Fruit fly (Drosophila melanogaster) whole organism, embryonic: ENCODE measurements around the gene shv.

Source experiments
- Bdp1 ChIP-seq: fragments of 200-800 bp; sonication (Bioruptor generic); optimal IDR thresholded peaks from 3 replicates; lab custom pipeline; 2016; ENCODE audit warnings: missing biosample characterization, missing genetic modification characterization
- Blimp-1 ChIP-seq: fragments of 200-800 bp; sonication (Bioruptor generic); optimal IDR thresholded peaks from 3 replicates; lab custom pipeline; 2018; ENCODE audit warnings: missing biosample characterization, missing genetic modification characterization, mild to moderate bottlenecking, moderate library complexity, missing genetic modification reagents
- CG1024 ChIP-seq: fragments of 200-800 bp; sonication (Bioruptor generic); IDR thresholded peaks from 2 replicates; pipeline ENCODE4 v1.3.6; 2022; ENCODE audit warnings: missing biosample characterization, missing genetic modification characterization
- CG11093 ChIP-seq: fragments of 200-800 bp; sonication (Bioruptor generic); IDR thresholded peaks from 3 replicates; pipeline ENCODE4 v1.3.6; 2022; ENCODE audit warnings: missing biosample characterization, missing genetic modification characterization
- CG15011 ChIP-seq: fragments of 200-800 bp; sonication (Bioruptor generic); optimal IDR thresholded peaks from 3 replicates; lab custom pipeline; 2018; ENCODE audit warnings: missing biosample characterization, mild to moderate bottlenecking, missing genetic modification characterization
- CG15073 ChIP-seq: fragments of 200-800 bp; sonication (Bioruptor generic); optimal IDR thresholded peaks from 2 replicates; lab custom pipeline; 2016; ENCODE audit warnings: missing biosample characterization, missing genetic modification characterization
- CG1647 ChIP-seq: fragments of 200-800 bp; sonication (Bioruptor generic); optimal IDR thresholded peaks from 3 replicates; lab custom pipeline; 2016; ENCODE audit warnings: missing biosample characterization, missing genetic modification characterization
- CG16815 ChIP-seq: fragments of 200-800 bp; sonication (Bioruptor generic); optimal IDR thresholded peaks from 3 replicates; lab custom pipeline; 2017; ENCODE audit warnings: missing biosample characterization, mild to moderate bottlenecking, missing genetic modification characterization
- CG17568 ChIP-seq: fragments of 200-800 bp; sonication (Bioruptor generic); optimal IDR thresholded peaks from 2 replicates; lab custom pipeline; 2018; ENCODE audit warnings: missing biosample characterization, mild to moderate bottlenecking, missing genetic modification characterization, moderate library complexity
- CG18011 ChIP-seq: fragments of 200-800 bp; sonication (Bioruptor generic); optimal IDR thresholded peaks from 2 replicates; lab custom pipeline; 2017; ENCODE audit warnings: missing biosample characterization, missing genetic modification characterization, mild to moderate bottlenecking, moderate library complexity, missing genotype
- CG2678 ChIP-seq: fragments of 200-800 bp; sonication (Bioruptor generic); optimal IDR thresholded peaks from 3 replicates; lab custom pipeline; 2019; ENCODE audit warnings: missing biosample characterization, mild to moderate bottlenecking, missing genetic modification characterization, moderate library complexity
- CG2712 ChIP-seq: fragments of 200-800 bp; optimal IDR thresholded peaks from 3 replicates; lab custom pipeline; 2019; ENCODE audit warnings: missing biosample characterization, mild to moderate bottlenecking, missing genetic modification characterization, moderate library complexity
- CG2875 ChIP-seq: fragments of 200-800 bp; sonication (Bioruptor generic); optimal IDR thresholded peaks from 2 replicates; lab custom pipeline; 2017; ENCODE audit warnings: missing biosample characterization, mild to moderate bottlenecking, missing genetic modification characterization, missing genetic modification reagents
- CG30431 ChIP-seq: fragments of 200-800 bp; sonication (Bioruptor generic); optimal IDR thresholded peaks from 2 replicates; lab custom pipeline; 2017; ENCODE audit warnings: missing biosample characterization, missing genetic modification characterization
- CG32772 ChIP-seq: fragments of 200-800 bp; sonication (Bioruptor generic); IDR thresholded peaks from 2 replicates; pipeline ENCODE4 v1.3.6; 2022; ENCODE audit warnings: missing biosample characterization, missing genetic modification characterization
- CG4820 ChIP-seq: fragments of 200-800 bp; sonication (Bioruptor generic); optimal IDR thresholded peaks from 3 replicates; lab custom pipeline; 2016; ENCODE audit warnings: missing biosample characterization, missing genetic modification characterization
- CG6175 ChIP-seq: fragments of 200-800 bp; sonication (Bioruptor generic); IDR thresholded peaks from 3 replicates; pipeline ENCODE4 v1.3.6; 2022; ENCODE audit warnings: missing biosample characterization, missing genetic modification characterization
- CG6765 ChIP-seq: fragments of 200-800 bp; sonication (Bioruptor generic); optimal IDR thresholded peaks from 3 replicates; lab custom pipeline; 2017; ENCODE audit warnings: missing biosample characterization, mild to moderate bottlenecking, missing genetic modification characterization
- CG7271 ChIP-seq: fragments of 200-800 bp; sonication (Bioruptor generic); optimal IDR thresholded peaks from 2 replicates; lab custom pipeline; 2018; ENCODE audit warnings: missing biosample characterization, mild to moderate bottlenecking, missing genetic modification characterization, moderate library complexity
- CG7963 ChIP-seq: fragments of 200-800 bp; sonication (Bioruptor generic); IDR thresholded peaks from 3 replicates; pipeline ENCODE4 v1.3.6; 2022; ENCODE audit warnings: missing biosample characterization, missing genetic modification characterization; ENCODE audit not compliant: partially characterized antibody
- CG8089 ChIP-seq: fragments of 200-800 bp; sonication (Bioruptor generic); optimal IDR thresholded peaks from 3 replicates; lab custom pipeline; 2016; ENCODE audit warnings: missing biosample characterization, missing genetic modification characterization
- CG8281 ChIP-seq: fragments of 200-800 bp; sonication (Bioruptor generic); optimal IDR thresholded peaks from 2 replicates; lab custom pipeline; 2018; ENCODE audit warnings: missing biosample characterization, mild to moderate bottlenecking, missing genetic modification characterization, moderate library complexity
- CG8944 ChIP-seq: fragments of 200-800 bp; sonication (Bioruptor generic); optimal IDR thresholded peaks from 3 replicates; lab custom pipeline; 2016; ENCODE audit warnings: missing biosample characterization, missing genetic modification characterization
- CTCF ChIP-seq: fragments of 200-800 bp; sonication (Bioruptor generic); optimal IDR thresholded peaks from 2 replicates; lab custom pipeline; 2017; ENCODE audit warnings: missing biosample characterization, mild to moderate bottlenecking, missing genetic modification characterization, moderate library complexity
- D19A ChIP-seq: fragments of 200-800 bp; optimal IDR thresholded peaks from 3 replicates; lab custom pipeline; 2019; ENCODE audit warnings: missing biosample characterization, mild to moderate bottlenecking, missing genetic modification characterization, moderate library complexity
- Dad ChIP-seq: fragments of 200-800 bp; sonication (Bioruptor generic); optimal IDR thresholded peaks from 3 replicates; lab custom pipeline; 2016; ENCODE audit warnings: missing biosample characterization, missing genetic modification characterization
- Dfd ChIP-seq, 2 experiments: fragments of >200 bp; optimal IDR thresholded peaks; 2 replicates each; lab custom pipeline; 2017; ENCODE audit warnings: missing biosample characterization in 2 of 2, missing genetic modification characterization in 2 of 2
- Dp ChIP-seq: fragments of 200-800 bp; sonication (Bioruptor generic); optimal IDR thresholded peaks from 2 replicates; lab custom pipeline; 2018; ENCODE audit warnings: missing biosample characterization, mild to moderate bottlenecking, missing genetic modification characterization, moderate library complexity
- Fer3 ChIP-seq: fragments of 200-800 bp; sonication (Bioruptor generic); optimal IDR thresholded peaks from 2 replicates; lab custom pipeline; 2018; ENCODE audit warnings: missing biosample characterization, mild to moderate bottlenecking, missing genetic modification characterization, moderate library complexity
- H15 ChIP-seq: fragments of 200-800 bp; sonication (Bioruptor generic); IDR thresholded peaks from 3 replicates; pipeline ENCODE4 v1.3.6; 2022; ENCODE audit warnings: missing biosample characterization, missing genetic modification characterization
- HLH3B ChIP-seq: fragments of 200-800 bp; sonication (Bioruptor generic); IDR thresholded peaks from 2 replicates; pipeline ENCODE4 v1.3.6; 2022; ENCODE audit warnings: missing biosample characterization, missing genetic modification characterization
- Mad ChIP-seq: fragments of 200-800 bp; sonication (Bioruptor generic); optimal IDR thresholded peaks from 2 replicates; lab custom pipeline; 2016; ENCODE audit warnings: missing biosample characterization, missing genetic modification characterization
- NK7.1 ChIP-seq: fragments of 200-800 bp; sonication (Bioruptor generic); optimal IDR thresholded peaks from 3 replicates; lab custom pipeline; 2016; ENCODE audit warnings: missing biosample characterization, missing genetic modification characterization
- Oaz ChIP-seq: fragments of 200-800 bp; sonication (Bioruptor generic); IDR thresholded peaks from 2 replicates; pipeline ENCODE4 v1.3.6; 2022; ENCODE audit warnings: missing biosample characterization, missing genetic modification characterization
- Rfx ChIP-seq: fragments of 200-800 bp; sonication (Bioruptor generic); IDR thresholded peaks from 2 replicates; pipeline ENCODE4 v1.3.6; 2022; ENCODE audit warnings: missing biosample characterization, missing genetic modification characterization
- Spps ChIP-seq: fragments of 200-800 bp; sonication (Bioruptor generic); optimal IDR thresholded peaks from 2 replicates; lab custom pipeline; 2018; ENCODE audit warnings: missing biosample characterization, mild to moderate bottlenecking, missing genetic modification characterization
- ab ChIP-seq: fragments of 200-800 bp; sonication (Bioruptor generic); optimal IDR thresholded peaks from 2 replicates; lab custom pipeline; 2016; ENCODE audit warnings: missing biosample characterization, missing genetic modification characterization
- amos ChIP-seq: fragments of 200-800 bp; sonication (Bioruptor generic); IDR thresholded peaks from 2 replicates; pipeline ENCODE4 v1.3.6; 2022; ENCODE audit warnings: missing biosample characterization, missing genetic modification characterization; ENCODE audit not compliant: partially characterized antibody
- dimm ChIP-seq: fragments of 200-800 bp; sonication (Bioruptor generic); IDR thresholded peaks from 2 replicates; pipeline ENCODE4 v1.3.6; 2022; ENCODE audit warnings: missing biosample characterization, missing genetic modification characterization
- h ChIP-seq: fragments of >200 bp; optimal IDR thresholded peaks from 2 replicates; lab custom pipeline; 2017
- jing ChIP-seq: fragments of 200-800 bp; sonication (Bioruptor generic); optimal IDR thresholded peaks from 2 replicates; lab custom pipeline; 2018; ENCODE audit warnings: missing biosample characterization, mild to moderate bottlenecking, missing genetic modification characterization
- kah ChIP-seq: fragments of 200-800 bp; sonication (Bioruptor generic); optimal IDR thresholded peaks from 2 replicates; lab custom pipeline; 2018; ENCODE audit warnings: missing biosample characterization, mild to moderate bottlenecking, missing genetic modification characterization
- kay ChIP-seq: fragments of 200-800 bp; sonication (Bioruptor generic); optimal IDR thresholded peaks from 2 replicates; lab custom pipeline; 2016; ENCODE audit warnings: missing biosample characterization, missing genetic modification characterization
- mirr ChIP-seq: fragments of 200-800 bp; sonication (Bioruptor generic); optimal IDR thresholded peaks from 3 replicates; lab custom pipeline; 2018; ENCODE audit warnings: missing biosample characterization, mild to moderate bottlenecking, missing genetic modification characterization
- otp ChIP-seq: fragments of 200-800 bp; sonication (Bioruptor generic); IDR thresholded peaks from 3 replicates; pipeline ENCODE4, ENCODE4 v1.3.6; 2022; ENCODE audit warnings: missing biosample characterization, missing genetic modification characterization
- phol ChIP-seq: fragments of 200-800 bp; sonication (Bioruptor generic); optimal IDR thresholded peaks from 3 replicates; lab custom pipeline; 2018; ENCODE audit warnings: missing biosample characterization, mild to moderate bottlenecking, missing genetic modification characterization, moderate library complexity
- pros ChIP-seq: fragments of 200-800 bp; sonication (Bioruptor generic); optimal IDR thresholded peaks from 3 replicates; lab custom pipeline; 2019; ENCODE audit warnings: missing biosample characterization, mild to moderate bottlenecking, missing genetic modification characterization, moderate library complexity
- sna ChIP-seq: fragments of 200-800 bp; sonication (Bioruptor generic); IDR thresholded peaks from 2 replicates; pipeline ENCODE4 v1.3.6; 2022; ENCODE audit warnings: missing biosample characterization, missing genetic modification characterization; ENCODE audit not compliant: partially characterized antibody
- trem ChIP-seq: fragments of 200-800 bp; optimal IDR thresholded peaks from 3 replicates; lab custom pipeline; 2019; ENCODE audit warnings: missing biosample characterization, mild to moderate bottlenecking, missing genetic modification characterization, moderate library complexity
- trh ChIP-seq: fragments of 200-800 bp; sonication (Bioruptor generic); optimal IDR thresholded peaks from 2 replicates; lab custom pipeline; 2016; ENCODE audit warnings: missing biosample characterization, missing genetic modification characterization
- tup ChIP-seq: fragments of 200-800 bp; sonication (Bioruptor generic); optimal IDR thresholded peaks from 2 replicates; lab custom pipeline; 2016; ENCODE audit warnings: missing biosample characterization, mild to moderate bottlenecking, missing genetic modification characterization, moderate library complexity
- unpg ChIP-seq: fragments of 200-800 bp; sonication (Bioruptor generic); optimal IDR thresholded peaks from 3 replicates; lab custom pipeline; 2018; ENCODE audit warnings: missing biosample characterization, mild to moderate bottlenecking, missing genetic modification characterization, moderate library complexity
- usp ChIP-seq: fragments of >200 bp; optimal IDR thresholded peaks from 2 replicates; lab custom pipeline; 2017; ENCODE audit warnings: missing biosample characterization, missing genetic modification characterization

shv gene

dm6 chr2L:471021-471479 is 18.1 kb downstream of the shv start (continued):
- no peak for TF ChIP-seq CG6765
- no peak for TF ChIP-seq CG30431 (GFP tag; lab: Kevin White, UChicago)
- TF ChIP-seq CG8944 (GFP tag; lab: Kevin White, UChicago) = no peak
- TF ChIP-seq otp = no peak
- TF ChIP-seq Dp (GFP tag; lab: Kevin White, UChicago) = no peak
- no peak for TF ChIP-seq tup (GFP tag; lab: Kevin White, UChicago)
- no peak for TF ChIP-seq pros (GFP tag; lab: Kevin White, UChicago)
- peak; percentile 45 for TF ChIP-seq CG2875 (GFP tag; lab: Kevin White, UChicago)
- peak; percentile 39 for TF ChIP-seq CG16815 (GFP tag; lab: Kevin White, UChicago)
- TF ChIP-seq CG8089 (GFP tag; lab: Kevin White, UChicago) = no peak
- TF ChIP-seq CG17568 (GFP tag; lab: Kevin White, UChicago) = peak; percentile 27
- no peak for TF ChIP-seq CTCF (GFP tag; lab: Kevin White, UChicago)
- no peak for TF ChIP-seq Dad (GFP tag; lab: Kevin White, UChicago)
- no peak for TF ChIP-seq NK7.1
- no peak for TF ChIP-seq usp (GFP tag; lab: Kevin White, UChicago)
- no peak for TF ChIP-seq CG8281 (tag; lab: Kevin White, UChicago)
- no peak for TF ChIP-seq Dfd (GFP tag; optimal IDR thresholded peaks at IDR 0.05; lab: Kevin White, UChicago)
- no peak for TF ChIP-seq mirr
- no peak for TF ChIP-seq kay (GFP tag; lab: Kevin White, UChicago)
- peak; percentile 29 for TF ChIP-seq CG15011
- TF ChIP-seq CG2678 (tag; lab: Kevin White, UChicago) = peak; percentile 83
- TF ChIP-seq dimm (GFP tag; lab: Robert Waterston, UW) = no peak
- peak; percentile 8 for TF ChIP-seq D19A (tag; lab: Kevin White, UChicago)
- TF ChIP-seq CG6175 (GFP tag; lab: Robert Waterston, UW) = no peak
- no peak for TF ChIP-seq ab (GFP tag; lab: Kevin White, UChicago)
- no peak for TF ChIP-seq Mad (GFP tag; lab: Kevin White, UChicago)
- TF ChIP-seq Fer3 = peak; percentile 73
- TF ChIP-seq H15 = no peak
- TF ChIP-seq amos = no peak
- TF ChIP-seq phol (tag; lab: Kevin White, UChicago) = peak; percentile 74
- TF ChIP-seq trem (tag; lab: Kevin White, UChicago) = peak; percentile 47
- 0 out of 2 replicates have a peak, but pooled peaks have one; percentile 18 for TF ChIP-seq CG1024 (GFP tag; lab: Robert Waterston, UW)
- TF ChIP-seq CG15073 (GFP tag; lab: Kevin White, UChicago) = no peak
- no peak for TF ChIP-seq Spps
- no peak for TF ChIP-seq CG7963
- peak; percentile 83 for TF ChIP-seq unpg (GFP tag; lab: Kevin White, UChicago)
- TF ChIP-seq CG2712 (tag; lab: Kevin White, UChicago) = peak; percentile 80
- no peak for TF ChIP-seq sna
- no peak for TF ChIP-seq HLH3B (GFP tag; lab: Robert Waterston, UW)
- TF ChIP-seq CG7271 (tag; lab: Kevin White, UChicago) = no peak
- TF ChIP-seq Blimp-1 = peak; percentile 76
- TF ChIP-seq Bdp1 (GFP tag; lab: Kevin White, UChicago) = no peak
- TF ChIP-seq CG4820 = peak; percentile 41
- no peak for TF ChIP-seq kah (GFP tag; lab: Kevin White, UChicago)
- no peak for TF ChIP-seq Oaz
- TF ChIP-seq CG11093 (GFP tag; lab: Robert Waterston, UW) = no peak
- TF ChIP-seq h = no peak
- no peak for TF ChIP-seq Rfx (GFP tag; lab: Robert Waterston, UW)
- TF ChIP-seq jing (GFP tag; lab: Kevin White, UChicago) = peak; percentile 49
- TF ChIP-seq trh = peak; percentile 27
- peak; percentile 26 for TF ChIP-seq CG18011 (GFP tag; lab: Kevin White, UChicago)
- TF ChIP-seq CG32772 (GFP tag; lab: Robert Waterston, UW) = no peak
- no peak for TF ChIP-seq CG1647
